Worm (Caenorhabditis elegans): Measurements from ENCODE around the gene sbsp-1.

Gene sbsp-1

ce11 chrIII:10870161-10870560 lies 37.4 kb downstream of the sbsp-1 start:
- no peak for TF ChIP-seq nhr-10 (tag; optimal IDR thresholded peaks at IDR 0.05)
- TF ChIP-seq nhr-129 (tag; optimal IDR thresholded peaks at IDR 0.05), result no peak
- TF ChIP-seq mdl-1 (tag; optimal IDR thresholded peaks at IDR 0.05), result no peak
- TF ChIP-seq R02D3.7 (tag; optimal IDR thresholded peaks at IDR 0.05), result no peak
- no peak for TF ChIP-seq egl-27 (tag; optimal IDR thresholded peaks at IDR 0.05)
- no peak for TF ChIP-seq elt-3 (tag; optimal IDR thresholded peaks at IDR 0.05)
- TF ChIP-seq alr-1 (tag; optimal IDR thresholded peaks at IDR 0.05), result no peak
- TF ChIP-seq unc-62 (GFP tag; optimal IDR thresholded peaks at IDR 0.05), result no peak

- TF ChIP-seq unc-39 (tag; optimal IDR thresholded peaks at IDR 0.05) (no peak), nhr-129 (tag; optimal IDR thresholded peaks at IDR 0.05) (no peak)
Observed at ce11 chrIII:10870814-10871213, 38.1 kb downstream of the sbsp-1 start.

- TF ChIP-seq nhr-77 (tag; optimal IDR thresholded peaks at IDR 0.05), result no peak
- no peak for TF ChIP-seq nhr-23 (tag; optimal IDR thresholded peaks at IDR 0.05)
- no peak for TF ChIP-seq nhr-129 (tag; optimal IDR thresholded peaks at IDR 0.05)
Observed at ce11 chrIII:10875132-10875531, 42.4 kb downstream of the sbsp-1 start, which contains the start of gene C44B9.2. Gene C44B9.2 (plus strand): TSS chrIII:10875432.

ce11 chrIII:10877542-10877941 lies 44.8 kb downstream of the sbsp-1 start:
- TF ChIP-seq lin-11 (tag; optimal IDR thresholded peaks at IDR 0.05), result no peak
- TF ChIP-seq zag-1 (tag; optimal IDR thresholded peaks at IDR 0.05), result no peak
- TF ChIP-seq ZK546.5 (tag; optimal IDR thresholded peaks at IDR 0.05), result no peak
- no peak for TF ChIP-seq nhr-237 (tag; optimal IDR thresholded peaks at IDR 0.05)
- no peak for TF ChIP-seq blmp-1 (tag; optimal IDR thresholded peaks at IDR 0.05; ENCODE audit: insufficient read depth)
- TF ChIP-seq nhr-25 (tag; optimal IDR thresholded peaks at IDR 0.05), result no peak

ce11 chrIII:10880083-10880482 lies 47.3 kb downstream of the sbsp-1 start, which contains the start of gene C44B9.3:
Gene C44B9.3 (minus strand): TSS chrIII:10880183.
- TF ChIP-seq sem-4 (tag; optimal IDR thresholded peaks at IDR 0.05) (no peak), snpc-4 (tag; optimal IDR thresholded peaks at IDR 0.05) (no peak), skn-1 (tag; optimal IDR thresholded peaks at IDR 0.05) (no peak), nhr-6 (tag; optimal IDR thresholded peaks at IDR 0.05) (no peak), sma-3 (GFP tag; optimal IDR thresholded peaks at IDR 0.05) (no peak), dmd-4 (tag; optimal IDR thresholded peaks at IDR 0.05) (no peak), elt-1 (tag; optimal IDR thresholded peaks at IDR 0.05) (no peak), unc-55 (GFP tag; optimal IDR thresholded peaks at IDR 0.05) (no peak), nhr-23 (tag; optimal IDR thresholded peaks at IDR 0.05) (no peak), ZK546.5 (tag; optimal IDR thresholded peaks at IDR 0.05) (no peak), lin-39 (tag; optimal IDR thresholded peaks at IDR 0.05) (no peak), nhr-21 (tag; optimal IDR thresholded peaks at IDR 0.05) (no peak), lin-11 (tag; optimal IDR thresholded peaks at IDR 0.05) (no peak), lin-13 (GFP tag; optimal IDR thresholded peaks at IDR 0.05) (no peak), ama-1 (optimal IDR thresholded peaks at IDR 0.05) (no peak), lsy-2 (tag; optimal IDR thresholded peaks at IDR 0.05) (no peak), nhr-25 (tag; optimal IDR thresholded peaks at IDR 0.05) (no peak), nhr-10 (tag; optimal IDR thresholded peaks at IDR 0.05) (no peak)

ce11 chrIII:10881462-10881861 lies 48.7 kb downstream of the sbsp-1 start, which contains the start of gene athp-1:
Gene athp-1 (plus strand): TSS chrIII:10881766.
- TF ChIP-seq unc-55 (GFP tag; optimal IDR thresholded peaks at IDR 0.05) (no peak), nhr-129 (tag; optimal IDR thresholded peaks at IDR 0.05) (no peak), sma-3 (GFP tag; optimal IDR thresholded peaks at IDR 0.05) (no peak), lin-11 (tag; optimal IDR thresholded peaks at IDR 0.05) (no peak), egl-27 (tag; optimal IDR thresholded peaks at IDR 0.05) (no peak), ztf-11 (tag; optimal IDR thresholded peaks at IDR 0.05) (no peak), sem-4 (tag; optimal IDR thresholded peaks at IDR 0.05) (no peak), ZK546.5 (tag; optimal IDR thresholded peaks at IDR 0.05) (no peak), nhr-12 (tag; optimal IDR thresholded peaks at IDR 0.05) (no peak), lsy-2 (tag; optimal IDR thresholded peaks at IDR 0.05) (no peak), nhr-25 (tag; optimal IDR thresholded peaks at IDR 0.05) (no peak), peb-1 (tag; optimal IDR thresholded peaks at IDR 0.05) (no peak), nhr-21 (tag; optimal IDR thresholded peaks at IDR 0.05) (no peak), ztf-1 (GFP tag; conservative IDR thresholded peaks at IDR 0.05) (no peak)

Data from whole organism, L2 larva.